Worm (Caenorhabditis elegans) whole organism, young adult: ENCODE results near the gene F27B10.1.

Source experiments
- B0019.2 ChIP-seq: fragments of 200-800 bp; sonication (Bioruptor generic); conservative IDR thresholded peaks from 2 replicates; pipeline ENCODE4 v1.3.6; 2022; ENCODE audit warnings: missing genetic modification reagents, missing genetic modification characterization, missing compliant biosample characterization
- B0035.1 ChIP-seq: sonication (generic microtip); optimal IDR thresholded peaks from 2 replicates; lab custom pipeline; 2016; ENCODE audit warnings: missing genetic modification characterization, mild to moderate bottlenecking, missing compliant biosample characterization, missing genotype, missing genetic modification reagents
- F23B12.7 ChIP-seq: sonication (generic microtip); optimal IDR thresholded peaks from 2 replicates; lab custom pipeline; 2017; ENCODE audit warnings: missing genetic modification characterization, mild to moderate bottlenecking, missing compliant biosample characterization, antibody characterized with exemption, moderate library complexity; ENCODE audit not compliant: insufficient read depth
- F33H1.4 ChIP-seq: fragments of 200-800 bp; sonication (Bioruptor generic); IDR thresholded peaks from 2 replicates; pipeline ENCODE4 v1.3.6; 2022; ENCODE audit warnings: missing genetic modification reagents, missing genetic modification characterization, missing compliant biosample characterization
- F52B5.7 ChIP-seq: sonication (generic microtip); optimal IDR thresholded peaks from 2 replicates; lab custom pipeline; 2016; ENCODE audit warnings: mild to moderate bottlenecking, missing genetic modification characterization, missing compliant biosample characterization
- K11D2.4 ChIP-seq: fragments of 200-800 bp; sonication (Bioruptor generic); IDR thresholded peaks from 2 replicates; pipeline ENCODE4 v1.3.6; 2022; ENCODE audit warnings: missing genetic modification reagents, missing genetic modification characterization, missing compliant biosample characterization
- K12H6.12 ChIP-seq: fragments of 200-800 bp; sonication (Bioruptor generic); optimal IDR thresholded peaks from 2 replicates; lab custom pipeline; 2018; ENCODE audit warnings: mild to moderate bottlenecking, missing genetic modification characterization, missing compliant biosample characterization
- T07F8.4 ChIP-seq: sonication (generic microtip); optimal IDR thresholded peaks from 2 replicates; lab custom pipeline; 2016; ENCODE audit warnings: mild to moderate bottlenecking, missing genetic modification characterization, moderate library complexity, missing compliant biosample characterization
- Y53F4B.3 ChIP-seq: fragments of 200-800 bp; sonication (Bioruptor generic); IDR thresholded peaks from 2 replicates; pipeline ENCODE4 v1.3.6; 2022; ENCODE audit warnings: missing genetic modification reagents, missing genetic modification characterization, missing compliant biosample characterization
- Y53G8AR.9 ChIP-seq: fragments of 200-800 bp; sonication (Bioruptor generic); conservative IDR thresholded peaks from 2 replicates; pipeline ENCODE4 v1.3.6; 2022; ENCODE audit warnings: missing genetic modification reagents, missing genetic modification characterization, missing compliant biosample characterization
- Y67H2A.10 ChIP-seq: fragments of 200-800 bp; sonication (Bioruptor generic); conservative IDR thresholded peaks from 2 replicates; pipeline ENCODE4 v1.3.6; 2022; ENCODE audit warnings: missing genetic modification reagents, missing genetic modification characterization, missing compliant biosample characterization
- Y79H2A.3 ChIP-seq: fragments of 200-800 bp; sonication (Bioruptor generic); conservative IDR thresholded peaks from 2 replicates; pipeline ENCODE4 v1.3.6; 2022; ENCODE audit warnings: missing genetic modification reagents, missing genetic modification characterization, missing compliant biosample characterization
- ama-1 ChIP-seq, 3 experiments: fragments of 150-350 bp in 1 of 3; sonication (generic microtip) in 2 of 3; optimal IDR thresholded peaks; 2 replicates each; lab custom pipeline; 2014 to 2018; ENCODE audit warnings: missing biosample characterization in 2 of 3, missing genetic modification characterization in 2 of 3, missing genetic modification reagents in 2 of 3
- bed-1 ChIP-seq: fragments of 200-800 bp; sonication (Bioruptor generic); IDR thresholded peaks from 2 replicates; pipeline ENCODE4 v1.3.6; 2022; ENCODE audit warnings: missing genetic modification reagents, missing genetic modification characterization, missing compliant biosample characterization
- cebp-1 ChIP-seq, 2 experiments: fragments of 200-800 bp in 1 of 2; sonication (Bioruptor generic) in 1 of 2; sonication (generic microtip) in 1 of 2; IDR thresholded peaks in 1 of 2; optimal IDR thresholded peaks in 1 of 2; 2 replicates each; pipeline versions ENCODE4 v1.3.6 to Lab custom; 2017 to 2022; ENCODE audit warnings: missing compliant biosample characterization in 2 of 2, missing genetic modification characterization in 2 of 2, mild to moderate bottlenecking in 1 of 2, missing genetic modification reagents in 1 of 2, moderate library complexity in 1 of 2
- ceh-40 ChIP-seq: fragments of 200-800 bp; sonication (Bioruptor generic); IDR thresholded peaks from 2 replicates; pipeline ENCODE4 v1.3.6; 2022; ENCODE audit warnings: missing genetic modification characterization, missing compliant biosample characterization
- ceh-91 ChIP-seq: fragments of 200-800 bp; sonication (Bioruptor generic); IDR thresholded peaks from 2 replicates; pipeline ENCODE4 v1.3.6; 2022; ENCODE audit warnings: missing genetic modification reagents, missing genetic modification characterization, missing compliant biosample characterization
- chd-7 ChIP-seq: sonication (generic microtip); optimal IDR thresholded peaks from 2 replicates; lab custom pipeline; 2016; ENCODE audit warnings: mild to moderate bottlenecking, missing genetic modification characterization, moderate library complexity, missing compliant biosample characterization
- dox-1 ChIP-seq: fragments of 200-800 bp; sonication (Bioruptor generic); IDR thresholded peaks from 2 replicates; pipeline ENCODE4 v1.3.6; 2022; ENCODE audit warnings: missing genetic modification reagents, missing genetic modification characterization, missing compliant biosample characterization
- egl-18 ChIP-seq: fragments of 200-800 bp; sonication (Bioruptor generic); IDR thresholded peaks from 2 replicates; pipeline ENCODE4 v1.3.6; 2022; ENCODE audit warnings: missing genetic modification reagents, missing genetic modification characterization, missing compliant biosample characterization
- egl-44 ChIP-seq: fragments of 200-800 bp; sonication (Bioruptor generic); IDR thresholded peaks from 2 replicates; pipeline ENCODE4 v1.3.6; 2022; ENCODE audit warnings: missing genetic modification reagents, missing genetic modification characterization, missing compliant biosample characterization
- hlh-12 ChIP-seq: sonication (generic microtip); optimal IDR thresholded peaks from 2 replicates; lab custom pipeline; 2016; ENCODE audit warnings: missing genetic modification characterization, missing compliant biosample characterization
- hmg-20 ChIP-seq: fragments of 200-800 bp; sonication (Bioruptor generic); IDR thresholded peaks from 2 replicates; pipeline ENCODE4 v1.3.6; 2022; ENCODE audit warnings: missing genetic modification reagents, missing genetic modification characterization, missing compliant biosample characterization
- hsf-1 ChIP-seq: fragments of 200-800 bp; sonication (Bioruptor generic); IDR thresholded peaks from 2 replicates; pipeline ENCODE4 v1.3.6; 2022; ENCODE audit warnings: missing genetic modification reagents, missing genetic modification characterization, missing compliant biosample characterization
- lag-1 ChIP-seq: fragments of 200-800 bp; sonication (Bioruptor generic); IDR thresholded peaks from 2 replicates; pipeline ENCODE4 v1.3.6; 2022; ENCODE audit warnings: missing genetic modification reagents, missing genetic modification characterization, missing compliant biosample characterization
- let-607 ChIP-seq, 2 experiments: fragments of 200-800 bp in 1 of 2; sonication (Bioruptor generic) in 1 of 2; sonication (generic microtip) in 1 of 2; optimal IDR thresholded peaks; 2 replicates each; lab custom pipeline; 2016 to 2018; ENCODE audit warnings: mild to moderate bottlenecking in 2 of 2, missing compliant biosample characterization in 2 of 2, missing genetic modification characterization in 2 of 2, moderate library complexity in 2 of 2, missing genotype in 1 of 2
- lin-35 ChIP-seq, 3 experiments: fragments of 150-350 bp in 2 of 3; sonication (generic microtip) in 1 of 3; optimal IDR thresholded peaks; 2 replicates each; lab custom pipeline; 2014 to 2018; ENCODE audit warnings: missing biosample characterization in 3 of 3, missing genetic modification characterization in 3 of 3, missing genetic modification reagents in 3 of 3
- lin-40 ChIP-seq: sonication (generic microtip); optimal IDR thresholded peaks from 2 replicates; lab custom pipeline; 2016; ENCODE audit warnings: missing genetic modification characterization, mild to moderate bottlenecking, missing compliant biosample characterization, missing genotype, missing genetic modification reagents
- lin-54 ChIP-seq: fragments of 200-800 bp; sonication (Bioruptor generic); optimal IDR thresholded peaks from 2 replicates; lab custom pipeline; 2018; ENCODE audit warnings: mild to moderate bottlenecking, missing genetic modification characterization, missing compliant biosample characterization
- lir-1 ChIP-seq: fragments of 200-800 bp; sonication (Bioruptor generic); conservative IDR thresholded peaks from 2 replicates; pipeline ENCODE4 v1.3.6; 2022; ENCODE audit warnings: missing genetic modification reagents, missing genetic modification characterization, missing compliant biosample characterization
- lsl-1 ChIP-seq: fragments of 200-800 bp; sonication (Bioruptor generic); optimal IDR thresholded peaks from 2 replicates; lab custom pipeline; 2018; ENCODE audit warnings: mild to moderate bottlenecking, missing genetic modification characterization, moderate library complexity, missing compliant biosample characterization
- madf-10 ChIP-seq: sonication (generic microtip); optimal IDR thresholded peaks from 2 replicates; lab custom pipeline; 2016; ENCODE audit warnings: mild to moderate bottlenecking, missing genetic modification characterization, missing compliant biosample characterization
- madf-8 ChIP-seq: fragments of 200-800 bp; sonication (Bioruptor generic); conservative IDR thresholded peaks from 2 replicates; pipeline ENCODE4 v1.3.6; 2022; ENCODE audit warnings: missing genetic modification reagents, missing genetic modification characterization, missing compliant biosample characterization
- nfya-1 ChIP-seq: sonication (generic microtip); optimal IDR thresholded peaks from 2 replicates; lab custom pipeline; 2017; ENCODE audit warnings: antibody characterized with exemption, missing compliant biosample characterization, missing genetic modification characterization, borderline replicate concordance; ENCODE audit not compliant: insufficient read depth
- nhr-80 ChIP-seq: sonication (generic microtip); optimal IDR thresholded peaks from 2 replicates; lab custom pipeline; 2016; ENCODE audit warnings: missing genetic modification characterization, missing compliant biosample characterization
- pha-4 ChIP-seq: fragments of 150-350 bp; sonication (generic microtip); optimal IDR thresholded peaks from 2 replicates; lab custom pipeline; 2014; ENCODE audit warnings: missing biosample characterization, missing genetic modification reagents, missing genetic modification characterization
- sea-2 ChIP-seq: fragments of 200-800 bp; sonication (Bioruptor generic); IDR thresholded peaks from 2 replicates; pipeline ENCODE4 v1.3.6; 2022; ENCODE audit warnings: missing genetic modification characterization, missing compliant biosample characterization
- somi-1 ChIP-seq: fragments of 200-800 bp; sonication (Bioruptor generic); optimal IDR thresholded peaks from 2 replicates; lab custom pipeline; 2018; ENCODE audit warnings: mild to moderate bottlenecking, missing genetic modification characterization, missing compliant biosample characterization
- xnd-1 ChIP-seq: sonication (generic microtip); optimal IDR thresholded peaks from 2 replicates; lab custom pipeline; 2016; ENCODE audit warnings: missing genotype, missing genetic modification reagents, missing genetic modification characterization, missing compliant biosample characterization
- ztf-25 ChIP-seq: fragments of 200-800 bp; sonication (Bioruptor generic); IDR thresholded peaks from 2 replicates; pipeline ENCODE4 v1.3.6; 2022; ENCODE audit warnings: missing genetic modification reagents, missing genetic modification characterization, missing compliant biosample characterization
- ztf-26 ChIP-seq: sonication (generic microtip); optimal IDR thresholded peaks from 2 replicates; lab custom pipeline; 2017; ENCODE audit warnings: missing genetic modification characterization, missing compliant biosample characterization
- ztf-28 ChIP-seq: fragments of 200-800 bp; sonication (Bioruptor generic); IDR thresholded peaks from 2 replicates; pipeline ENCODE4 v1.3.6; 2022; ENCODE audit warnings: missing genetic modification reagents, missing genetic modification characterization, missing compliant biosample characterization

The F27B10.1 gene

DNA sequence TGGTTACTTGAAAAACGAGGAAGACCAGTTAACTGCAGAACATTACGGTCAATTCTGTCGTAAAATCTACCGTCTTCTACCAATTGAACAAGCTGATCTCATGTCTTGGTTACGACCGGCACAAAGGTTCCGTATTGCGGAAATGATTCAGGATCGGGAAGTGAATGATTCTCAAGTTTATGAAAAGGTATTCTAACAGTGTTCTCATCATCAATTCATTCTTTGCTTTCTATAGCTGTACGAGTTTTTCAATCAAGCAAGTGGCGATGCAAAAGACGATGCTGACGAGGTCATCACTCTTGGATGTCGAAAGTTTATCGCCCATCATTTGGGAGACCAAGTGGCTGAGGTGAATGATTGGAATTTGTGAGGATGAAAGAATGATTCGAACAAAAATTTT, 14.9 kb downstream of the F27B10.1 start (continued):
- TF ChIP-seq Y67H2A.10: no peak
- no peak for TF ChIP-seq nhr-80 (tag; lab: Kevin White, UChicago)

DNA sequence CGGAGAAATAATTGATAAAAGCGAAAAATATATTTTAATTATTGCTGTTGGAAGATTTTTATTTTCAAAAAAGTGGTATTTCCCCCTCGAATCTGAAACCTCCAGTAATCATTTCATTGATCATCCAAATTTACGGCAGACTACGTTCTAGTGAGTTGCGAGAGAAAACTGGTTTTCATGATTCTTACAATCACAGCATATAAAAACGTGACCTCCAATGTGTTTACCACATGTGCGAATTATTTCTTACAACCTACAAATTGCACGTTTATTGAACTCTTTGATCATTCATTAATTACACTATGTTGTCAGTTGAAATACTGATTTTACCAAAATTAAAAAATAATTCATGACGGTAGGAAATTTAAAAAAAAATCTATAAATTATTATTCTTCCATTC, 16.8 kb downstream of the F27B10.1 start:
- TF ChIP-seq F33H1.4 (GFP tag; lab: Robert Waterston, UW) (no peak), hsf-1 (GFP tag; lab: Robert Waterston, UW) (no peak), somi-1 (GFP tag; lab: Kevin White, UChicago) (peak; percentile 70), lin-40 (peak; percentile 28), egl-18 (GFP tag; lab: Robert Waterston, UW) (no peak), cebp-1 (GFP tag; IDR thresholded peaks at IDR 0.05; lab: Robert Waterston, UW) (no peak), cebp-1 (tag; optimal IDR thresholded peaks at IDR 0.05; lab: Kevin White, UChicago) (peak; percentile 16)
- TF ChIP-seq, all 124 proteins: peak for 3

DNA sequence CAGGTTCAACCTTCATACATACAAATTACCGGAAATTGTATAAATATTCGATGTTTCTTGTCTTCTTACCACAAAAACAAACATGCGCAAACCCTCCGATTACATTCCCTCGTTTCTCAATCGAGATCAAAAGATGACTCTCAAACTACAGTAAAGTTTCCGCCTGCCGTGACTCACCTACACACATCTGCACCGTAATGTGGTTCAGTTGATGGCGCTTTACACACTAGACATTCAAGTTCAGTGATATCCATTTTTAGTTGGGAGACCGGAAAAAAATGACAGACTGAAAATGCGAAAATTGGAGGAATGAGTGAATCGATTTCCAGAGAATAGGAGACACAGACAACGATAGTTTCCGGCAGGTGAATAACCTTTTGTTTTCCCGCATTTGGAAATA, 18.9 kb downstream of the F27B10.1 start, which contains the start of gene nhr-286:
Gene nhr-286 (minus strand): TSS at position 324 of the 400 bp plus-strand sequence.
- no peak for TF ChIP-seq ztf-25 (GFP tag; lab: Robert Waterston, UW)
- no peak for TF ChIP-seq B0035.1
- no peak for TF ChIP-seq Y53F4B.3 (GFP tag; lab: Robert Waterston, UW)
- no peak for TF ChIP-seq egl-44 (GFP tag; lab: Robert Waterston, UW)
- TF ChIP-seq K12H6.12 (tag; lab: Kevin White, UChicago): no peak
- 0 out of 2 replicates have a peak, but pooled peaks have one; percentile 30 for TF ChIP-seq egl-18 (GFP tag; lab: Robert Waterston, UW)
- TF ChIP-seq ceh-40 (GFP tag; lab: Robert Waterston, UW): no peak
- no peak for TF ChIP-seq lag-1 (GFP tag; lab: Robert Waterston, UW)
- no peak for TF ChIP-seq ceh-91 (GFP tag; lab: Robert Waterston, UW)
- TF ChIP-seq chd-7 (tag; lab: Kevin White, UChicago): no peak
- TF ChIP-seq lin-35 (GFP tag; optimal IDR thresholded peaks at IDR 0.05; lab: Kevin White, UChicago): no peak
- TF ChIP-seq Y53G8AR.9 (GFP tag; lab: Robert Waterston, UW): 0 out of 2 replicates have a peak, but pooled peaks have one; percentile 31
- TF ChIP-seq hlh-12 (tag; lab: Kevin White, UChicago): no peak
- peak; percentile 43 for TF ChIP-seq ama-1 (optimal IDR thresholded peaks at IDR 0.05; lab: Kevin White, UChicago)
- TF ChIP-seq ama-1 (GFP tag; optimal IDR thresholded peaks at IDR 0.05; lab: Kevin White, UChicago): no peak
- TF ChIP-seq let-607 (tag; optimal IDR thresholded peaks at IDR 0.05; lab: Kevin White, UChicago): no peak
- no peak for TF ChIP-seq ztf-28 (GFP tag; lab: Robert Waterston, UW)
- TF ChIP-seq lin-54: no peak
- TF ChIP-seq hmg-20 (GFP tag; lab: Robert Waterston, UW): no peak

DNA sequence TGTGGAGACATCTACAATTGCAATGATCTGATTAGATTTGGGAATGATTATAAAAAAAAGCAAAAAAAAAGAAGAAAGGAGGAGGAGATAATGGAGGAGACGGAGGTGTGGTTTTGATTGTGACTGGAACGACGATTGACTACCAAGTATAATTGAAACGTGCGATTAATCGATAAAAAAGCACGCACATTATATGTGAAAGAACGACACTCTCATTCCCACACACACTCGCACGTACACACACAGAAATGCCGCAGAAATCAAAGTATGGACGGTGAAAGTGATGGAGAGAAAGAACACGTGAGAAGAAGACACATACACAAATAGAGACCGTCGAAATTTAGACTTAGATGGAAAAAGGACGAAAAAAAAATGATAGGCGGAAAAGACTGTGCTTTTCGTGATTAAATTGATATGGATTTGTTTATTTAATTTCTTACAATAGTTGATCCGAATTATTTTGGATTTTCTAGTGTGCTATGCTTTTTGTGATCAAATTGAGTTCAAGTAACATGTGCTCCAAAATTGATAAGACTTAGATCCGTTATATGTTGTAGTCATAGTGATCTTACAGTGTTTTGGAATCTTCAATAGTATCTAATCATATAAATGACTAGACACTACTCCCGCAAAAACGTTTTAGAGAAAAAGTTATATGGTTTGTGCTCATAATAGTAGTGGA, 21.5 kb downstream of the F27B10.1 start, which contains the start of gene nhr-135:
Gene nhr-135 (minus strand): TSS at position 51 of the 682 bp plus-strand sequence.
- TF ChIP-seq ztf-26 (tag; lab: Kevin White, UChicago) (peak; percentile 53), F52B5.7 (tag; lab: Kevin White, UChicago) (no peak), xnd-1 (tag; lab: Kevin White, UChicago) (no peak), sea-2 (no peak), nfya-1 (no peak), bed-1 (GFP tag; lab: Robert Waterston, UW) (no peak), K11D2.4 (no peak), Y79H2A.3 (GFP tag; lab: Robert Waterston, UW) (no peak), B0035.1 (no peak), lsl-1 (no peak), madf-8 (GFP tag; lab: Robert Waterston, UW) (no peak), F23B12.7 (no peak), T07F8.4 (tag; lab: Kevin White, UChicago) (no peak), lir-1 (GFP tag; lab: Robert Waterston, UW) (no peak), B0019.2 (GFP tag; lab: Robert Waterston, UW) (no peak), pha-4 (tag; lab: Kevin White, UChicago) (no peak), madf-10 (peak; percentile 61), dox-1 (GFP tag; lab: Robert Waterston, UW) (peak; percentile 44)
